Fruit fly (Drosophila melanogaster) whole organism, embryonic: ENCODE results near the gene EMC3.

Experiments used
- Abd-B ChIP-seq: fragments of 200-800 bp; sonication (Bioruptor generic); optimal IDR thresholded peaks from 2 replicates; lab custom pipeline; 2018; ENCODE audit warnings: missing biosample characterization, mild to moderate bottlenecking, missing genetic modification characterization, moderate library complexity
- Atf-2 ChIP-seq: fragments of 200-800 bp; sonication (Bioruptor generic); optimal IDR thresholded peaks from 2 replicates; lab custom pipeline; 2016; ENCODE audit warnings: missing biosample characterization, missing genetic modification characterization
- Bdp1 ChIP-seq: fragments of 200-800 bp; sonication (Bioruptor generic); optimal IDR thresholded peaks from 3 replicates; lab custom pipeline; 2016; ENCODE audit warnings: missing biosample characterization, missing genetic modification characterization
- CG1024 ChIP-seq: fragments of 200-800 bp; sonication (Bioruptor generic); IDR thresholded peaks from 2 replicates; pipeline ENCODE4 v1.3.6; 2022; ENCODE audit warnings: missing biosample characterization, missing genetic modification characterization
- CG10267 ChIP-seq: fragments of 200-800 bp; sonication (Bioruptor generic); optimal IDR thresholded peaks from 2 replicates; lab custom pipeline; 2018; ENCODE audit warnings: missing biosample characterization, mild to moderate bottlenecking, missing genetic modification characterization, moderate library complexity
- CG12659 ChIP-seq: fragments of 200-800 bp; sonication (Bioruptor generic); optimal IDR thresholded peaks from 3 replicates; lab custom pipeline; 2017; ENCODE audit warnings: mild to moderate bottlenecking, missing biosample characterization, missing genetic modification reagents, missing genetic modification characterization
- CG13624 ChIP-seq: fragments of 200-800 bp; sonication (Bioruptor generic); optimal IDR thresholded peaks from 2 replicates; lab custom pipeline; 2016; ENCODE audit warnings: missing biosample characterization, missing genetic modification characterization
- CG13775 ChIP-seq: fragments of 200-800 bp; sonication (Bioruptor generic); optimal IDR thresholded peaks from 3 replicates; lab custom pipeline; 2017; ENCODE audit warnings: missing biosample characterization, mild to moderate bottlenecking, missing genetic modification characterization
- CG15514 ChIP-seq: fragments of 200-800 bp; sonication (Bioruptor generic); optimal IDR thresholded peaks from 3 replicates; lab custom pipeline; 2017; ENCODE audit warnings: missing biosample characterization, missing genetic modification characterization, mild to moderate bottlenecking, moderate library complexity, missing genetic modification reagents
- CG17829 ChIP-seq: fragments of 200-800 bp; optimal IDR thresholded peaks from 2 replicates; lab custom pipeline; 2019; ENCODE audit warnings: missing biosample characterization, mild to moderate bottlenecking, missing genetic modification characterization, moderate library complexity
- CG1832 ChIP-seq: fragments of 200-800 bp; sonication (Bioruptor generic); optimal IDR thresholded peaks from 2 replicates; lab custom pipeline; 2017; ENCODE audit warnings: missing biosample characterization, mild to moderate bottlenecking, missing genetic modification characterization, inconsistent platforms
- CG2199 ChIP-seq: fragments of 200-800 bp; sonication (Bioruptor generic); IDR thresholded peaks from 3 replicates; pipeline ENCODE4 v1.3.6; 2022; ENCODE audit warnings: missing biosample characterization, missing genetic modification characterization
- CG3065 ChIP-seq: fragments of 200-800 bp; sonication (Bioruptor generic); optimal IDR thresholded peaks from 2 replicates; lab custom pipeline; 2016; ENCODE audit warnings: missing biosample characterization, missing genetic modification characterization
- CG32532 ChIP-seq: fragments of 200-800 bp; sonication (Bioruptor generic); IDR thresholded peaks from 2 replicates; pipeline ENCODE4 v1.3.6; 2022; ENCODE audit warnings: missing biosample characterization, missing genetic modification characterization
- CG34224 ChIP-seq: fragments of 200-800 bp; sonication (Bioruptor generic); IDR thresholded peaks from 3 replicates; pipeline ENCODE4 v1.3.6; 2022; ENCODE audit warnings: missing biosample characterization, missing genetic modification characterization; ENCODE audit not compliant: partially characterized antibody
- CG34422 ChIP-seq: fragments of 200-800 bp; sonication (Bioruptor generic); IDR thresholded peaks from 3 replicates; pipeline ENCODE4 v1.3.6; 2022; ENCODE audit warnings: missing biosample characterization, missing genetic modification characterization
- CG6791 ChIP-seq: fragments of 200-800 bp; sonication (Bioruptor generic); IDR thresholded peaks from 3 replicates; pipeline ENCODE4 v1.3.6; 2022; ENCODE audit warnings: missing biosample characterization, missing genetic modification characterization; ENCODE audit not compliant: partially characterized antibody
- CG8388 ChIP-seq: fragments of 200-800 bp; sonication (Bioruptor generic); optimal IDR thresholded peaks from 2 replicates; lab custom pipeline; 2019; ENCODE audit warnings: missing biosample characterization, mild to moderate bottlenecking, missing genetic modification characterization, moderate library complexity
- CG9797 ChIP-seq: fragments of 200-800 bp; sonication (Bioruptor generic); optimal IDR thresholded peaks from 3 replicates; lab custom pipeline; 2018; ENCODE audit warnings: missing biosample characterization, mild to moderate bottlenecking, missing genetic modification characterization
- Dip2 ChIP-seq: fragments of 200-800 bp; sonication (Bioruptor generic); IDR thresholded peaks from 2 replicates; pipeline ENCODE4 v1.3.6; 2022; ENCODE audit warnings: missing biosample characterization, missing genetic modification characterization
- Dp ChIP-seq: fragments of 200-800 bp; sonication (Bioruptor generic); optimal IDR thresholded peaks from 2 replicates; lab custom pipeline; 2018; ENCODE audit warnings: missing biosample characterization, mild to moderate bottlenecking, missing genetic modification characterization, moderate library complexity
- E2f2 ChIP-seq: fragments of 200-800 bp; sonication (Bioruptor generic); IDR thresholded peaks from 2 replicates; pipeline ENCODE4 v1.3.6; 2022; ENCODE audit warnings: missing biosample characterization, missing genetic modification characterization
- Ets97D ChIP-seq: fragments of 200-800 bp; sonication (Bioruptor generic); optimal IDR thresholded peaks from 3 replicates; lab custom pipeline; 2016; ENCODE audit warnings: missing biosample characterization, missing genetic modification characterization
- Gug ChIP-seq: fragments of 200-800 bp; sonication (Bioruptor generic); IDR thresholded peaks from 4 replicates; pipeline ENCODE4 v1.3.6; 2022; ENCODE audit warnings: missing biosample characterization, missing genetic modification characterization
- MESR4 ChIP-seq: fragments of 200-800 bp; sonication (Bioruptor generic); optimal IDR thresholded peaks from 2 replicates; lab custom pipeline; 2018; ENCODE audit warnings: missing biosample characterization, mild to moderate bottlenecking, missing genetic modification characterization, moderate library complexity
- MTF-1 ChIP-seq: fragments of 200-800 bp; sonication (Bioruptor generic); optimal IDR thresholded peaks from 2 replicates; lab custom pipeline; 2018; ENCODE audit warnings: missing biosample characterization, mild to moderate bottlenecking, missing genetic modification characterization, borderline replicate concordance
- PHDP ChIP-seq: fragments of 200-800 bp; sonication (Bioruptor generic); optimal IDR thresholded peaks from 3 replicates; lab custom pipeline; 2018; ENCODE audit warnings: missing biosample characterization, mild to moderate bottlenecking, missing genetic modification characterization, moderate library complexity
- Scr ChIP-seq: fragments of 200-800 bp; sonication (Bioruptor generic); IDR thresholded peaks from 2 replicates; pipeline ENCODE4 v1.3.6; 2022; ENCODE audit warnings: missing biosample characterization, missing genetic modification characterization; ENCODE audit not compliant: partially characterized antibody
- Sin3A ChIP-seq: fragments of >200 bp; optimal IDR thresholded peaks from 2 replicates; lab custom pipeline; 2018
- Sry-δ ChIP-seq: fragments of 200-800 bp; sonication (Bioruptor generic); optimal IDR thresholded peaks from 2 replicates; lab custom pipeline; 2016; ENCODE audit warnings: missing biosample characterization, missing genetic modification characterization
- TFAM ChIP-seq: fragments of 200-800 bp; sonication (Bioruptor generic); optimal IDR thresholded peaks from 2 replicates; lab custom pipeline; 2017; ENCODE audit warnings: missing biosample characterization, missing genetic modification characterization, inconsistent platforms
- Tbp ChIP-seq: fragments of >200 bp; optimal IDR thresholded peaks from 2 replicates; lab custom pipeline; 2018; ENCODE audit warnings: missing biosample characterization, missing genetic modification characterization
- Trl ChIP-seq, 3 experiments: fragments of >200 bp in 2 of 3; fragments of 200-800 bp in 1 of 3; sonication (Bioruptor generic) in 1 of 3; optimal IDR thresholded peaks; 2 replicates in 1 of 3; 3 replicates in 2 of 3; lab custom pipeline; 2016 to 2017; ENCODE audit warnings: missing biosample characterization in 1 of 3, missing genetic modification characterization in 1 of 3
- al ChIP-seq: fragments of 200-800 bp; sonication (Bioruptor generic); IDR thresholded peaks from 2 replicates; pipeline ENCODE4 v1.3.6; 2022; ENCODE audit warnings: missing biosample characterization, missing genetic modification characterization
- aop ChIP-seq: fragments of 200-800 bp; sonication (Bioruptor generic); IDR thresholded peaks from 2 replicates; pipeline ENCODE4 v1.3.6; 2022; ENCODE audit warnings: missing biosample characterization, missing genetic modification characterization
- az2 ChIP-seq: fragments of 200-800 bp; sonication (Bioruptor generic); optimal IDR thresholded peaks from 3 replicates; lab custom pipeline; 2016; ENCODE audit warnings: missing biosample characterization, missing genetic modification characterization
- chinmo ChIP-seq: fragments of 200-800 bp; sonication (Bioruptor generic); IDR thresholded peaks from 4 replicates; pipeline ENCODE4 v1.3.6; 2022; ENCODE audit warnings: missing biosample characterization, missing genetic modification characterization; ENCODE audit not compliant: partially characterized antibody
- danr ChIP-seq: fragments of 200-800 bp; sonication (Bioruptor generic); IDR thresholded peaks from 2 replicates; pipeline ENCODE4 v1.3.6; 2022; ENCODE audit warnings: missing biosample characterization, missing genetic modification characterization
- emc ChIP-seq: fragments of 200-800 bp; sonication (Bioruptor generic); optimal IDR thresholded peaks from 2 replicates; lab custom pipeline; 2016; ENCODE audit warnings: missing biosample characterization, missing genetic modification characterization
- en ChIP-seq: fragments of 200-800 bp; sonication (Bioruptor generic); optimal IDR thresholded peaks from 2 replicates; lab custom pipeline; 2016; ENCODE audit warnings: missing biosample characterization, missing genetic modification characterization
- fd64A ChIP-seq: fragments of 200-800 bp; sonication (Bioruptor generic); optimal IDR thresholded peaks from 3 replicates; lab custom pipeline; 2018; ENCODE audit warnings: missing biosample characterization, mild to moderate bottlenecking, missing genetic modification characterization
- hbn ChIP-seq: fragments of 200-800 bp; sonication (Bioruptor generic); IDR thresholded peaks from 2 replicates; pipeline ENCODE4 v1.3.6; 2022; ENCODE audit warnings: missing biosample characterization, missing genetic modification characterization; ENCODE audit not compliant: partially characterized antibody
- ind ChIP-seq: fragments of 200-800 bp; sonication (Bioruptor generic); optimal IDR thresholded peaks from 3 replicates; lab custom pipeline; 2016; ENCODE audit warnings: missing biosample characterization, missing genetic modification characterization
- nerfin-2 ChIP-seq: fragments of 200-800 bp; sonication (Bioruptor generic); IDR thresholded peaks from 2 replicates; pipeline ENCODE4 v1.3.6; 2022; ENCODE audit warnings: missing biosample characterization, missing genetic modification characterization; ENCODE audit not compliant: partially characterized antibody
- psq ChIP-seq: fragments of 200-800 bp; sonication (Bioruptor generic); optimal IDR thresholded peaks from 2 replicates; lab custom pipeline; 2017; ENCODE audit warnings: missing biosample characterization, missing genetic modification characterization
- sens-2 ChIP-seq: fragments of 200-800 bp; sonication (Bioruptor generic); IDR thresholded peaks from 2 replicates; pipeline ENCODE4 v1.3.6; 2022; ENCODE audit warnings: missing biosample characterization, missing genetic modification characterization
- sima ChIP-seq: fragments of 200-800 bp; sonication (Bioruptor generic); optimal IDR thresholded peaks from 2 replicates; lab custom pipeline; 2016; ENCODE audit warnings: missing biosample characterization, missing genetic modification characterization
- sna ChIP-seq: fragments of 200-800 bp; sonication (Bioruptor generic); IDR thresholded peaks from 2 replicates; pipeline ENCODE4 v1.3.6; 2022; ENCODE audit warnings: missing biosample characterization, missing genetic modification characterization; ENCODE audit not compliant: partially characterized antibody
- tna ChIP-seq: fragments of 200-800 bp; sonication (Bioruptor generic); IDR thresholded peaks from 2 replicates; pipeline ENCODE4 v1.3.6; 2022; ENCODE audit warnings: missing biosample characterization, missing genetic modification characterization; ENCODE audit not compliant: partially characterized antibody
- wor ChIP-seq: fragments of 200-800 bp; sonication (Bioruptor generic); IDR thresholded peaks from 2 replicates; pipeline ENCODE4 v1.3.6; 2022; ENCODE audit warnings: missing biosample characterization, missing genetic modification characterization
- yki ChIP-seq: fragments of >200 bp; optimal IDR thresholded peaks from 3 replicates; lab custom pipeline; 2018

The EMC3 gene

DNA sequence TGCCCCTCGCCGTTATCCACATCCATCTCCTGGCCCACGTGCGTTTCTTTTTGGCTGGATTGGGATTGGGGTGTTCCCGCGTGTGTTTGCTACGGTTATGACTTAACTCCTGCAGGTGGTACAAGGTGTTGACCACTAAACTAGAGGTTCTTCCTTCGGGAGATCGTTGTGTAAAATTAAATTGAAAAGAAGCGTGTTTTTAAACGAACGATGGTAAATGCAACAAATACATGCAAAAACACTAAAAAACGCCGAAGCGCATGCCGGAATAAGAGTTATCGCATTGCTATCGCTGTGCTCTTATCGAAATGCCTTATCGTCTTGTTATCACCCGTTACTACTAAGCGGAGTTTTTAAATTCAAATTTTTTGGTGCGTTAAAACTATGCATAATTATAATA is 37.5 kb upstream of the EMC3 start, which contains the start of gene CG6724 (continued):
- TF ChIP-seq tna (GFP tag; lab: Robert Waterston, UW) (peak; percentile 74), wor (GFP tag; lab: Robert Waterston, UW) (no peak), CG9797 (peak; percentile 65), MTF-1 (GFP tag; lab: Kevin White, UChicago) (no peak), al (GFP tag; lab: Robert Waterston, UW) (no peak), CG13775 (GFP tag; lab: Kevin White, UChicago) (no peak), Abd-B (GFP tag; lab: Kevin White, UChicago) (no peak), hbn (GFP tag; lab: Robert Waterston, UW) (peak; percentile 39; the same call in 1 of the 2 replicates), sna (GFP tag; lab: Robert Waterston, UW) (peak; percentile 63; the same call in 1 of the 2 replicates), emc (GFP tag; lab: Kevin White, UChicago) (no peak), Sin3A (peak; percentile 46), psq (GFP tag; lab: Kevin White, UChicago) (no peak), CG1024 (GFP tag; lab: Robert Waterston, UW) (no peak), CG13624 (GFP tag; lab: Kevin White, UChicago) (no peak), E2f2 (GFP tag; lab: Robert Waterston, UW) (peak; percentile 90), Sry-δ (GFP tag; lab: Kevin White, UChicago) (peak; percentile 80), chinmo (GFP tag; lab: Robert Waterston, UW) (0 out of 4 replicates have a peak, but pooled peaks have one; percentile 51), CG3065 (GFP tag; lab: Kevin White, UChicago) (no peak), Trl (optimal IDR thresholded peaks at IDR 0.05; lab: Kevin White, UChicago) (no peak), Trl (GFP tag; optimal IDR thresholded peaks at IDR 0.05; lab: Kevin White, UChicago) (no peak), CG32532 (GFP tag; lab: Robert Waterston, UW) (no peak), Ets97D (GFP tag; lab: Kevin White, UChicago) (peak; percentile 55), az2 (no peak), fd64A (GFP tag; lab: Kevin White, UChicago) (no peak), Tbp (no peak), CG34224 (peak; percentile 40; the same call in 1 of the 3 replicates), PHDP (tag; lab: Kevin White, UChicago) (no peak), sens-2 (no peak), nerfin-2 (GFP tag; lab: Robert Waterston, UW) (peak; percentile 73; the same call in 1 of the 2 replicates), CG15514 (GFP tag; lab: Kevin White, UChicago) (peak; percentile 32), Bdp1 (GFP tag; lab: Kevin White, UChicago) (no peak), sima (no peak), CG34422 (GFP tag; lab: Robert Waterston, UW) (peak; percentile 14; the same call in 1 of the 3 replicates), aop (GFP tag; lab: Robert Waterston, UW) (no peak), TFAM (GFP tag; lab: Kevin White, UChicago) (no peak), yki (lab: Kevin White, UChicago) (no peak), CG10267 (tag; lab: Kevin White, UChicago) (peak; percentile 37), CG1832 (GFP tag; lab: Kevin White, UChicago) (no peak), CG12659 (GFP tag; lab: Kevin White, UChicago) (peak; percentile 11), MESR4 (GFP tag; lab: Kevin White, UChicago) (peak; percentile 62), Atf-2 (GFP tag; lab: Kevin White, UChicago) (no peak), Dp (GFP tag; lab: Kevin White, UChicago) (peak; percentile 88), Gug (no peak), ind (GFP tag; lab: Kevin White, UChicago) (no peak), CG6791 (GFP tag; lab: Robert Waterston, UW) (peak; percentile 76), CG2199 (GFP tag; lab: Robert Waterston, UW) (no peak), en (GFP tag; lab: Kevin White, UChicago) (no peak), Dip2 (GFP tag; lab: Robert Waterston, UW) (no peak), CG8388 (GFP tag; lab: Kevin White, UChicago) (no peak), CG17829 (peak; percentile 25), danr (GFP tag; lab: Robert Waterston, UW) (no peak), Scr (GFP tag; lab: Robert Waterston, UW) (peak; percentile 68)
